Worm (Caenorhabditis elegans) whole organism, early embryonic: ENCODE results near the gene dcaf-1.

ENCODE experiments used
- B0310.2 ChIP-seq: sonication (generic microtip); optimal IDR thresholded peaks from 2 replicates; lab custom pipeline; 2016; ENCODE audit warnings: mild to moderate bottlenecking, missing genetic modification characterization, missing compliant biosample characterization
- aly-1 ChIP-seq: sonication (generic microtip); optimal IDR thresholded peaks from 2 replicates; lab custom pipeline; 2016; ENCODE audit warnings: missing genetic modification characterization, missing compliant biosample characterization
- ama-1 ChIP-seq: fragments of 150-350 bp; optimal IDR thresholded peaks from 2 replicates; lab custom pipeline; 2014
- ceh-13 ChIP-seq: fragments of 200-800 bp; sonication (Bioruptor generic); optimal IDR thresholded peaks from 2 replicates; lab custom pipeline; 2018; ENCODE audit warnings: mild to moderate bottlenecking, missing genetic modification characterization, missing compliant biosample characterization
- flt-1 ChIP-seq: fragments of 200-800 bp; sonication (Bioruptor generic); IDR thresholded peaks from 2 replicates; pipeline ENCODE4 v1.3.6; 2022; ENCODE audit warnings: missing genetic modification characterization, missing compliant biosample characterization
- hmbx-1 ChIP-seq: sonication (generic microtip); optimal IDR thresholded peaks from 2 replicates; lab custom pipeline; 2016; ENCODE audit warnings: mild to moderate bottlenecking, missing genetic modification characterization, missing compliant biosample characterization
- hmg-4 ChIP-seq: fragments of 200-800 bp; sonication (Bioruptor generic); optimal IDR thresholded peaks from 2 replicates; lab custom pipeline; 2018; ENCODE audit warnings: mild to moderate bottlenecking, missing genetic modification characterization, missing compliant biosample characterization
- pes-1 ChIP-seq: fragments of 200-800 bp; sonication (Bioruptor generic); IDR thresholded peaks from 2 replicates; pipeline ENCODE4 v1.3.6; 2022; ENCODE audit warnings: missing genetic modification reagents, missing genetic modification characterization, missing compliant biosample characterization
- scrt-1 ChIP-seq: fragments of 200-800 bp; sonication (Bioruptor generic); IDR thresholded peaks from 2 replicates; pipeline ENCODE4 v1.3.6; 2022; ENCODE audit warnings: missing genetic modification characterization, missing compliant biosample characterization

- TF ChIP-seq ama-1 (lab: Kevin White, UChicago): no peak
- no peak for TF ChIP-seq hmg-4
- TF ChIP-seq pes-1 (GFP tag; lab: Robert Waterston, UW): no peak
- no peak for TF ChIP-seq aly-1
- no peak for TF ChIP-seq hmbx-1
- no peak for TF ChIP-seq B0310.2
- no peak for TF ChIP-seq flt-1 (GFP tag; lab: Robert Waterston, UW)
- TF ChIP-seq scrt-1 (GFP tag; lab: Robert Waterston, UW): no peak
- TF ChIP-seq ceh-13 (GFP tag; lab: Kevin White, UChicago): no peak
Measured at ce11 chrIV:9744905-9745304, 38.4 kb upstream of the dcaf-1 start, which contains the start of gene C28D4.4.
